Worm (Caenorhabditis elegans) whole organism, L4 larva: ENCODE results near the gene flcn-1.

Source experiments
- daf-12 ChIP-seq: fragments of 150-350 bp; optimal IDR thresholded peaks from 2 replicates; lab custom pipeline; 2014; ENCODE audit warnings: missing biosample characterization, missing genetic modification reagents, missing genetic modification characterization
- fos-1 ChIP-seq: fragments of 150-350 bp; optimal IDR thresholded peaks from 2 replicates; lab custom pipeline; 2014; ENCODE audit warnings: missing biosample characterization, missing genetic modification characterization
- hlh-11 ChIP-seq: fragments of 200-800 bp; sonication (Bioruptor generic); optimal IDR thresholded peaks from 2 replicates; lab custom pipeline; 2018; ENCODE audit warnings: mild to moderate bottlenecking, missing genetic modification characterization, missing compliant biosample characterization
- lin-13 ChIP-seq: fragments of 150-350 bp; optimal IDR thresholded peaks from 2 replicates; lab custom pipeline; 2014; ENCODE audit warnings: missing biosample characterization, missing genetic modification reagents, missing genetic modification characterization
- lin-39 ChIP-seq: fragments of 150-350 bp; optimal IDR thresholded peaks from 2 replicates; lab custom pipeline; 2014; ENCODE audit warnings: missing biosample characterization, missing genetic modification reagents, missing genetic modification characterization
- mdl-1 ChIP-seq, 2 experiments: fragments of 150-350 bp in 1 of 2; sonication (generic microtip) in 1 of 2; optimal IDR thresholded peaks; 2 replicates each; lab custom pipeline; 2014 to 2017; ENCODE audit warnings: missing biosample characterization in 2 of 2, missing genetic modification characterization in 2 of 2
- nhr-237 ChIP-seq: sonication (generic microtip); optimal IDR thresholded peaks from 2 replicates; lab custom pipeline; 2017; ENCODE audit warnings: missing biosample characterization, missing genetic modification characterization
- nhr-25 ChIP-seq: sonication (generic microtip); optimal IDR thresholded peaks from 2 replicates; lab custom pipeline; 2017; ENCODE audit warnings: missing genetic modification characterization, mild to moderate bottlenecking, missing compliant biosample characterization, antibody characterized with exemption, moderate library complexity, borderline replicate concordance; ENCODE audit not compliant: insufficient read depth
- pha-4 ChIP-seq, 2 experiments: fragments of 150-350 bp in 1 of 2; fragments of 200-800 bp in 1 of 2; sonication (Bioruptor generic) in 1 of 2; IDR thresholded peaks in 1 of 2; optimal IDR thresholded peaks in 1 of 2; 2 replicates each; pipeline versions ENCODE4 v1.3.6 to Lab custom; 2014 to 2022; ENCODE audit warnings: missing genetic modification characterization in 2 of 2, missing genetic modification reagents in 2 of 2, missing biosample characterization in 1 of 2, missing compliant biosample characterization in 1 of 2
- pqm-1 ChIP-seq: sonication (generic microtip); optimal IDR thresholded peaks from 2 replicates; lab custom pipeline; 2017; ENCODE audit warnings: missing biosample characterization, missing genetic modification characterization
- skn-1 ChIP-seq: fragments of 150-350 bp; optimal IDR thresholded peaks from 2 replicates; lab custom pipeline; 2014; ENCODE audit warnings: missing biosample characterization, missing genetic modification characterization
- zag-1 ChIP-seq: fragments of 150-350 bp; optimal IDR thresholded peaks from 2 replicates; lab custom pipeline; 2014; ENCODE audit warnings: missing biosample characterization, missing genetic modification characterization

DNA sequence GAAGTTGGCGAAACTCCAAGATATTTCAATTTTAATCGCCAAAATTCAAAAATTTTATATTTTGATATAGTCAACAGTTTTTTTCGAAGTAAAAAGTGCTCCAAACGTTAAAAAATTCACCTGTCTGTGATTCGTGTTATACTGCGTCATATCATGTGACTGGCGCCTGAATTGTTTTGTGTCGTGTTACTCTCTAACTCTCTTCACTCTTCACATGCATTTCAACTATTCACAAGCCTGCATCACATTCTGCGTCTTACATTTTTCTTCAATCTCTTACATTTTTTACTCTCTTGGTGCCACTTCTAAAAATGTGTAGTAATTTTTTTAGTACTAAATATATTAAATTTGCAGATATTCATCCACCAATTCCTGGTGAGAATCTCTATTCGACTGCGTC is at the start of gene flcn-1:
- TF ChIP-seq fos-1 (tag; lab: Kevin White, UChicago) = no peak
- TF ChIP-seq nhr-25 (tag; lab: Kevin White, UChicago) = no peak
- TF ChIP-seq pha-4 (GFP tag; IDR thresholded peaks at IDR 0.05; lab: Robert Waterston, UW) = no peak
- TF ChIP-seq pha-4 (tag; optimal IDR thresholded peaks at IDR 0.05; lab: Kevin White, UChicago) = peak; percentile 38
- TF ChIP-seq daf-12 (tag; lab: Kevin White, UChicago) = no peak
- TF ChIP-seq zag-1 (tag; lab: Kevin White, UChicago) = no peak
- no peak for TF ChIP-seq lin-13 (GFP tag; lab: Kevin White, UChicago)
- no peak for TF ChIP-seq lin-39
- no peak for TF ChIP-seq pqm-1 (tag; lab: Kevin White, UChicago)
- TF ChIP-seq skn-1 (tag; lab: Kevin White, UChicago) = no peak
- TF ChIP-seq hlh-11 (tag; lab: Kevin White, UChicago) = peak; percentile 61
- peak in 1 of 2 experiments; percentile 34 for TF ChIP-seq mdl-1 (tag; optimal IDR thresholded peaks at IDR 0.05; lab: Kevin White, UChicago)
- no peak for TF ChIP-seq nhr-237
